Worm (Caenorhabditis elegans): ENCODE data around the gene arrd-18.
A peak's percentile ranks its signal among the peaks of the same experiment; 100 is the strongest.

The arrd-18 gene

ce11 chrV:3282957-3283356 lies 29.0 kb downstream of the arrd-18 start, which contains the start of gene str-64:
TSS of gene str-64 (plus strand) at chrV:3283257.
- TF ChIP-seq F22D6.2 (tag; optimal IDR thresholded peaks at IDR 0.05) (no peak), ceh-79 (tag; optimal IDR thresholded peaks at IDR 0.05) (no peak), K11D2.4 (GFP tag; IDR thresholded peaks at IDR 0.05) (no peak), hlh-12 (tag; optimal IDR thresholded peaks at IDR 0.05) (no peak), snpc-1.1 (tag; optimal IDR thresholded peaks at IDR 0.05; ENCODE audit: insufficient read depth) (no peak), ets-4 (GFP tag; optimal IDR thresholded peaks at IDR 0.05) (no peak), atf-7 (tag; optimal IDR thresholded peaks at IDR 0.05) (no peak), unc-62 (GFP tag; optimal IDR thresholded peaks at IDR 0.05) (no peak), Y67H2A.10 (GFP tag; conservative IDR thresholded peaks at IDR 0.05) (no peak), attf-3 (GFP tag; conservative IDR thresholded peaks at IDR 0.05) (no peak), lin-54 (GFP tag; optimal IDR thresholded peaks at IDR 0.05) (no peak), ztf-22 (GFP tag; optimal IDR thresholded peaks at IDR 0.05) (no peak), F33H1.4 (GFP tag; IDR thresholded peaks at IDR 0.05) (no peak), F23B12.7 (tag; optimal IDR thresholded peaks at IDR 0.05; ENCODE audit: insufficient read depth) (no peak), snpc-3.4 (tag; optimal IDR thresholded peaks at IDR 0.05) (no peak), egrh-3 (GFP tag; IDR thresholded peaks at IDR 0.05) (no peak)

- TF ChIP-seq ztf-6 (GFP tag; IDR thresholded peaks at IDR 0.05) = no peak
- 0 out of 2 replicates have a peak, but pooled peaks have one; percentile 28 for TF ChIP-seq madf-3 (GFP tag; IDR thresholded peaks at IDR 0.05)
Measured at ce11 chrV:3281523-3281922, 30.4 kb downstream of the arrd-18 start, which contains the start of gene T28A11.25. TSS of gene T28A11.25 (plus strand) at chrV:3281823.

ce11 chrV:3280009-3280408 lies 31.9 kb downstream of the arrd-18 start, which contains the start of gene T28A11.2:
TSS of gene T28A11.2 (plus strand) at chrV:3280379.
- TF ChIP-seq T07F8.4 (tag; optimal IDR thresholded peaks at IDR 0.05) (no peak), egrh-3 (GFP tag; IDR thresholded peaks at IDR 0.05) (no peak), nfyb-1 (GFP tag; IDR thresholded peaks at IDR 0.05) (no peak), F37B4.10 (GFP tag; IDR thresholded peaks at IDR 0.05) (no peak), akir-1 (GFP tag; optimal IDR thresholded peaks at IDR 0.05) (no peak), ztf-22 (GFP tag; optimal IDR thresholded peaks at IDR 0.05) (no peak), lsy-27 (tag; optimal IDR thresholded peaks at IDR 0.05; ENCODE audit: borderline replicate concordance, insufficient read depth) (no peak), hlh-26 (GFP tag; conservative IDR thresholded peaks at IDR 0.05) (no peak), chd-7 (tag; optimal IDR thresholded peaks at IDR 0.05) (no peak)

- TF ChIP-seq egrh-3 (GFP tag; IDR thresholded peaks at IDR 0.05) (no peak), K12H6.12 (tag; optimal IDR thresholded peaks at IDR 0.05) (no peak), Y79H2A.3 (GFP tag; conservative IDR thresholded peaks at IDR 0.05) (no peak), tlf-1 (GFP tag; optimal IDR thresholded peaks at IDR 0.05) (no peak), sea-2 (GFP tag; IDR thresholded peaks at IDR 0.05) (no peak)
Measured at ce11 chrV:3279138-3279537, 32.8 kb downstream of the arrd-18 start.

- TF ChIP-seq gei-17 (GFP tag; optimal IDR thresholded peaks at IDR 0.05) (no peak), mel-28 (tag; optimal IDR thresholded peaks at IDR 0.05; ENCODE audit: borderline replicate concordance) (no peak), sptf-2 (GFP tag; optimal IDR thresholded peaks at IDR 0.05) (no peak), bed-2 (GFP tag; IDR thresholded peaks at IDR 0.05) (no peak), aptf-3 (GFP tag; IDR thresholded peaks at IDR 0.05) (no peak), C17E4.6 (GFP tag; IDR thresholded peaks at IDR 0.05) (no peak), tlf-1 (GFP tag; optimal IDR thresholded peaks at IDR 0.05) (no peak), F57A8.1 (GFP tag; optimal IDR thresholded peaks at IDR 0.05) (no peak), nhr-120 (GFP tag; IDR thresholded peaks at IDR 0.05) (no peak), Y95B8A.8 (GFP tag; IDR thresholded peaks at IDR 0.05) (no peak), F37B4.10 (GFP tag; IDR thresholded peaks at IDR 0.05) (no peak), madf-10 (tag; optimal IDR thresholded peaks at IDR 0.05) (no peak), madf-3 (GFP tag; IDR thresholded peaks at IDR 0.05) (no peak)
Measured at ce11 chrV:3278101-3278639, 33.7 kb downstream of the arrd-18 start, which contains the start of gene fbxa-64. TSS of gene fbxa-64 (minus strand) at chrV:3278151.
